Fruit fly (Drosophila melanogaster) S2 (cell line): ENCODE data around the gene Uch-L5R.

ENCODE experiments used
- CG8478 ChIP-seq: fragments of >200 bp; optimal IDR thresholded peaks from 2 replicates; lab custom pipeline; 2018
- CTCF ChIP-seq, 2 experiments: fragments of >200 bp; optimal IDR thresholded peaks; 2 replicates each; lab custom pipeline; 2018

dm6 chrX:12085694-12086093 is 29.3 kb upstream of the Uch-L5R start:
- TF ChIP-seq CG8478: no peak
- no peak for TF ChIP-seq CTCF (optimal IDR thresholded peaks at IDR 0.05; lab: Kevin White, UChicago)
